Worm (Caenorhabditis elegans) whole organism, L2 larva: ENCODE results near the gene R08C7.12.

Source experiments
- C34F6.9 ChIP-seq: fragments of 150-350 bp; optimal IDR thresholded peaks from 2 replicates; lab custom pipeline; 2014; ENCODE audit warnings: missing biosample characterization, missing genetic modification characterization
- F13H6.1 ChIP-seq: sonication (generic microtip); optimal IDR thresholded peaks from 2 replicates; lab custom pipeline; 2016; ENCODE audit warnings: missing genetic modification characterization, missing compliant biosample characterization
- R02D3.7 ChIP-seq: fragments of 150-350 bp; optimal IDR thresholded peaks from 2 replicates; lab custom pipeline; 2014; ENCODE audit warnings: missing biosample characterization, missing genetic modification characterization
- ZK546.5 ChIP-seq: sonication (generic microtip); optimal IDR thresholded peaks from 2 replicates; lab custom pipeline; 2017; ENCODE audit warnings: missing biosample characterization, missing genetic modification characterization
- ama-1 ChIP-seq: fragments of 150-350 bp; optimal IDR thresholded peaks from 2 replicates; lab custom pipeline; 2018; ENCODE audit warnings: inconsistent platforms
- ceh-16 ChIP-seq: fragments of 150-350 bp; optimal IDR thresholded peaks from 2 replicates; lab custom pipeline; 2014; ENCODE audit warnings: missing biosample characterization, missing genetic modification characterization
- ceh-82 ChIP-seq: fragments of 150-350 bp; optimal IDR thresholded peaks from 2 replicates; lab custom pipeline; 2014; ENCODE audit warnings: missing biosample characterization, missing genetic modification characterization
- crh-2 ChIP-seq: sonication (generic microtip); optimal IDR thresholded peaks from 2 replicates; lab custom pipeline; 2017; ENCODE audit warnings: missing biosample characterization, missing genetic modification characterization
- egl-27 ChIP-seq: sonication (generic microtip); optimal IDR thresholded peaks from 3 replicates; lab custom pipeline; 2017; ENCODE audit warnings: missing biosample characterization, missing genetic modification reagents, missing genetic modification characterization
- elt-1 ChIP-seq: fragments of 150-350 bp; optimal IDR thresholded peaks from 2 replicates; lab custom pipeline; 2014; ENCODE audit warnings: missing biosample characterization, missing genetic modification characterization
- elt-3 ChIP-seq: sonication (generic microtip); optimal IDR thresholded peaks from 2 replicates; lab custom pipeline; 2017; ENCODE audit warnings: missing biosample characterization, missing genetic modification characterization
- gmeb-1 ChIP-seq: fragments of 150-350 bp; optimal IDR thresholded peaks from 2 replicates; lab custom pipeline; 2014; ENCODE audit warnings: missing biosample characterization, missing genetic modification characterization
- lin-11 ChIP-seq: fragments of 150-350 bp; sonication (generic microtip); optimal IDR thresholded peaks from 2 replicates; lab custom pipeline; 2014; ENCODE audit warnings: missing biosample characterization, missing genetic modification characterization, inconsistent platforms, mixed read lengths
- lin-39 ChIP-seq: fragments of 150-350 bp; optimal IDR thresholded peaks from 2 replicates; lab custom pipeline; 2014; ENCODE audit warnings: missing biosample characterization, missing genetic modification reagents, missing genetic modification characterization
- lsy-2 ChIP-seq, 2 experiments: fragments of 150-350 bp in 1 of 2; sonication (generic microtip) in 1 of 2; optimal IDR thresholded peaks; 2 replicates each; lab custom pipeline; 2014 to 2017; ENCODE audit warnings: missing biosample characterization in 2 of 2, missing genetic modification characterization in 2 of 2
- mab-5 ChIP-seq: fragments of 150-350 bp; optimal IDR thresholded peaks from 2 replicates; lab custom pipeline; 2014; ENCODE audit warnings: missing biosample characterization, missing genetic modification characterization
- mdl-1 ChIP-seq, 2 experiments: fragments of 150-350 bp in 1 of 2; sonication (generic microtip) in 1 of 2; optimal IDR thresholded peaks; 2 replicates each; lab custom pipeline; 2017; ENCODE audit warnings: missing biosample characterization in 2 of 2, missing genetic modification characterization in 2 of 2
- nhr-10 ChIP-seq: sonication (generic microtip); optimal IDR thresholded peaks from 2 replicates; lab custom pipeline; 2017; ENCODE audit warnings: missing biosample characterization, missing genetic modification characterization
- nhr-11 ChIP-seq: fragments of 150-350 bp; optimal IDR thresholded peaks from 2 replicates; lab custom pipeline; 2014; ENCODE audit warnings: missing biosample characterization, missing genetic modification characterization
- nhr-12 ChIP-seq: fragments of 150-350 bp; optimal IDR thresholded peaks from 2 replicates; lab custom pipeline; 2014; ENCODE audit warnings: missing biosample characterization, missing genetic modification characterization
- nhr-129 ChIP-seq: fragments of 150-350 bp; optimal IDR thresholded peaks from 2 replicates; lab custom pipeline; 2014; ENCODE audit warnings: missing biosample characterization, missing genetic modification characterization
- nhr-21 ChIP-seq: fragments of 150-350 bp; optimal IDR thresholded peaks from 2 replicates; lab custom pipeline; 2014; ENCODE audit warnings: missing biosample characterization, missing genetic modification characterization
- nhr-23 ChIP-seq: fragments of 150-350 bp; optimal IDR thresholded peaks from 2 replicates; lab custom pipeline; 2014; ENCODE audit warnings: missing biosample characterization, missing genetic modification reagents, missing genetic modification characterization
- nhr-237 ChIP-seq: fragments of 150-350 bp; optimal IDR thresholded peaks from 2 replicates; lab custom pipeline; 2014; ENCODE audit warnings: missing biosample characterization, missing genetic modification characterization
- nhr-6 ChIP-seq: fragments of 150-350 bp; optimal IDR thresholded peaks from 2 replicates; lab custom pipeline; 2014; ENCODE audit warnings: missing biosample characterization, missing genetic modification characterization
- nhr-77 ChIP-seq: fragments of 150-350 bp; optimal IDR thresholded peaks from 2 replicates; lab custom pipeline; 2014; ENCODE audit warnings: missing biosample characterization, missing genetic modification characterization
- peb-1 ChIP-seq: fragments of 150-350 bp; optimal IDR thresholded peaks from 2 replicates; lab custom pipeline; 2014; ENCODE audit warnings: missing biosample characterization, missing genetic modification characterization
- sem-4 ChIP-seq: fragments of 150-350 bp; optimal IDR thresholded peaks from 2 replicates; lab custom pipeline; 2014; ENCODE audit warnings: missing biosample characterization, missing genetic modification reagents, missing genetic modification characterization
- sma-3 ChIP-seq: sonication (generic microtip); optimal IDR thresholded peaks from 2 replicates; lab custom pipeline; 2016; ENCODE audit warnings: missing genetic modification reagents, missing genetic modification characterization, missing compliant biosample characterization
- snpc-4 ChIP-seq: fragments of 150-350 bp; optimal IDR thresholded peaks from 2 replicates; lab custom pipeline; 2014; ENCODE audit warnings: missing biosample characterization, missing genetic modification characterization
- unc-62 ChIP-seq: fragments of 150-350 bp; optimal IDR thresholded peaks from 2 replicates; lab custom pipeline; 2014; ENCODE audit warnings: missing biosample characterization, missing genetic modification reagents, missing genetic modification characterization
- zag-1 ChIP-seq: fragments of 150-350 bp; optimal IDR thresholded peaks from 2 replicates; lab custom pipeline; 2014; ENCODE audit warnings: missing biosample characterization, missing genetic modification characterization
- ztf-1 ChIP-seq: fragments of 200-800 bp; sonication (Bioruptor generic); conservative IDR thresholded peaks from 2 replicates; pipeline ENCODE4 v1.3.6; 2022; ENCODE audit warnings: missing genetic modification characterization, missing compliant biosample characterization
- ztf-11 ChIP-seq: sonication (generic microtip); optimal IDR thresholded peaks from 2 replicates; lab custom pipeline; 2017; ENCODE audit warnings: missing biosample characterization, missing genetic modification characterization
- ztf-4 ChIP-seq: fragments of 150-350 bp; optimal IDR thresholded peaks from 2 replicates; lab custom pipeline; 2014; ENCODE audit warnings: missing biosample characterization, missing genetic modification characterization

Gene R08C7.12

DNA sequence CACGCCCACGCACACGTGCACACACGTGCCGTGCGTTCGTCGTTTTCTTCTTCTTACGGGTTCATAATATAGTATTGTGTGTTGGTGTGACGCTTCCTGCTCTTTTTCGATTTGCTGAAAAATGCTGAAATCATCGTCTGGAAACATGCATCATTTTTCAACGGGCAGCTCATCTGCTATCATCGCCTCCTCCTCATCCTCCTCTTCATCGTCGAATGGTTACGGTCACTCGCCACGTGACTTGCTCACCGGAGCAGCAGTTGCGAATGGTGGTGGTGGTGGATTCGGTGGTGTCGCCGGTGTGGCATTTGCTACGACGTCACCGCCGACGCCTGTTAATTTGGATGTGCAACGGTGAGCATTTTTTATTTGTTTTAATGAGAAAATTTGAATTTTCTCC, 40.8 kb upstream of the R08C7.12 start:
- no peak for TF ChIP-seq mab-5 (tag; lab: Kevin White, UChicago)
- TF ChIP-seq unc-62 (GFP tag; lab: Kevin White, UChicago): no peak
- TF ChIP-seq nhr-11: no peak
- TF ChIP-seq F13H6.1 (tag; lab: Kevin White, UChicago): no peak
- TF ChIP-seq elt-3: no peak
- no peak for TF ChIP-seq ama-1
- no peak for TF ChIP-seq crh-2 (tag; lab: Kevin White, UChicago)
- TF ChIP-seq nhr-21 (tag; lab: Kevin White, UChicago): no peak
- TF ChIP-seq sem-4 (tag; lab: Kevin White, UChicago): no peak
- no peak for TF ChIP-seq ztf-11 (tag; lab: Kevin White, UChicago)
- no peak for TF ChIP-seq ceh-82 (tag; lab: Kevin White, UChicago)
- TF ChIP-seq ztf-4 (tag; lab: Kevin White, UChicago): no peak
- no peak for TF ChIP-seq lin-11 (tag; lab: Kevin White, UChicago)
- TF ChIP-seq ztf-1 (GFP tag; lab: Robert Waterston, UW): no peak
- no peak for TF ChIP-seq peb-1 (tag; lab: Kevin White, UChicago)
- no peak for TF ChIP-seq zag-1 (tag; lab: Kevin White, UChicago)
- no peak for TF ChIP-seq sma-3 (GFP tag; lab: Kevin White, UChicago)
- TF ChIP-seq nhr-77: no peak
- no peak for TF ChIP-seq ZK546.5 (tag; lab: Kevin White, UChicago)
- no peak for TF ChIP-seq lsy-2 (tag; optimal IDR thresholded peaks at IDR 0.05; lab: Kevin White, UChicago)

DNA sequence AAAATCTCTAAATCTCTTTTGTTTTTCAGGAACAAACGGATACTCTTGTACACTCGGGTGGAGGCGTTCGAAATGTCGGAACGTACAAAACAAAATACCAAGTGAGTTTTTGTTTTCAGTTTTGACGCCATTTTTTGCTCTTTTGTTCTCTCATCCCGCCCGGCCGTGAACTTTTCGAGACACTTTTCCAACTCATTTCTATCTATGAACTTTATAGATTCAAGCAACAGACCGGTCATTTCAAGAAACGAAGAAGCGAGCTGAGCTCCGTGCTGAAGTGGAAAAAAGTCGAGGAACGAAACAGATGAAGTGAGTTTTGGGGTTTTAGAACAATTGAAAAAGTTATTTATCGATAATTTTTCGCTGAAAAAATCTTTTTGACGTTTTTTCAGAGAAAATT, 39.0 kb upstream of the R08C7.12 start:
- TF ChIP-seq elt-3 (no peak), C34F6.9 (tag; lab: Kevin White, UChicago) (no peak), gmeb-1 (tag; lab: Kevin White, UChicago) (no peak), elt-1 (tag; lab: Kevin White, UChicago) (no peak)
- TF ChIP-seq, all 48 proteins: peak for 0

- TF ChIP-seq lsy-2 (tag; optimal IDR thresholded peaks at IDR 0.05; lab: Kevin White, UChicago) (no peak), ama-1 (peak; percentile 7), ceh-82 (tag; lab: Kevin White, UChicago) (no peak), nhr-237 (no peak)
Measured at ce11 chrIV:4411311-4411947, 38.1 kb upstream of the R08C7.12 start.

- TF ChIP-seq nhr-10 (no peak), lin-39 (tag; lab: Kevin White, UChicago) (no peak), elt-1 (tag; lab: Kevin White, UChicago) (no peak), nhr-129 (tag; lab: Kevin White, UChicago) (no peak), R02D3.7 (no peak), nhr-6 (tag; lab: Kevin White, UChicago) (no peak), egl-27 (tag; lab: Kevin White, UChicago) (no peak), nhr-237 (no peak), crh-2 (tag; lab: Kevin White, UChicago) (no peak), nhr-11 (no peak), snpc-4 (tag; lab: Kevin White, UChicago) (no peak)
Measured at ce11 chrIV:4411948-4412335, 37.6 kb upstream of the R08C7.12 start.

DNA sequence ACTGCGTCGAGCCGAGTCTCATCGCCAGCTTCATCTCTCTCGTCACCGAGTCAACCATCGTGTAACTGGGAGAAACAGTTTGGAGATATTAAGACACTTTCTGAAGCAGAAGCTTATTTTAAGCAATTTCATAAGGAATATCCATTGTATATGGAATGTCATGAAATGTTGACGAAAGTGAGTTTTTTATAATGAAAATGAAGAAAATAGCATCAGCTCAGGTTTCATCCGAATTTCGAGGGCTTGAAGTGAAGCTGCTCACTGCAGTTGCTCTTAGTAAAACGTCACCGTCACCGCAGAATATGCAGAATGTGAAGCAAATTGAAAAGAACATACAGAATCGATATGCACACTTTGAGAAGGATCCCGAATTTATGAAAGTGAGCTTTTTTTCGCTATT, 36.4 kb upstream of the R08C7.12 start:
- TF ChIP-seq ceh-16 (tag; lab: Kevin White, UChicago) (no peak), peb-1 (tag; lab: Kevin White, UChicago) (no peak), R02D3.7 (no peak), ZK546.5 (tag; lab: Kevin White, UChicago) (no peak), nhr-21 (tag; lab: Kevin White, UChicago) (no peak), nhr-129 (tag; lab: Kevin White, UChicago) (no peak), elt-3 (no peak), nhr-12 (no peak), mdl-1 (tag; optimal IDR thresholded peaks at IDR 0.05; lab: Kevin White, UChicago) (no peak), nhr-23 (tag; lab: Kevin White, UChicago) (no peak)
